Fruit fly (Drosophila melanogaster): ENCODE measurements around the gene Antp.

dm6 chr3R:6862577-6862976 is 136.5 kb downstream of the Antp start:
- TF ChIP-seq Rel (GFP tag; optimal IDR thresholded peaks at IDR 0.05), result no peak
- no peak for TF ChIP-seq Rel (tag; optimal IDR thresholded peaks at IDR 0.05)
- no peak for TF ChIP-seq lola (GFP tag; optimal IDR thresholded peaks at IDR 0.05)
- TF ChIP-seq Abd-B (GFP tag; optimal IDR thresholded peaks at IDR 0.05), result no peak

Measured in whole organism, wandering third instar larva.